Worm (Caenorhabditis elegans) whole organism, mixed stage, embryonic: ENCODE results near the gene pqn-76.

ENCODE experiments used
- ces-1 ChIP-seq: fragments of 150-350 bp; optimal IDR thresholded peaks from 2 replicates; lab custom pipeline; 2014; ENCODE audit warnings: missing biosample characterization, missing genetic modification reagents, missing genetic modification characterization
- elt-1 ChIP-seq: sonication (generic microtip); optimal IDR thresholded peaks from 2 replicates; lab custom pipeline; 2017; ENCODE audit warnings: missing genetic modification characterization, mild to moderate bottlenecking, missing compliant biosample characterization, antibody characterized with exemption, moderate library complexity, borderline replicate concordance; ENCODE audit not compliant: insufficient read depth
- elt-3 ChIP-seq: fragments of 150-350 bp; optimal IDR thresholded peaks from 2 replicates; lab custom pipeline; 2014; ENCODE audit warnings: missing biosample characterization, missing genetic modification characterization
- mep-1 ChIP-seq: fragments of 150-350 bp; optimal IDR thresholded peaks from 2 replicates; lab custom pipeline; 2017; ENCODE audit warnings: missing biosample characterization, missing genetic modification reagents, missing genetic modification characterization, inconsistent platforms
- ztf-11 ChIP-seq: fragments of 150-350 bp; optimal IDR thresholded peaks from 2 replicates; lab custom pipeline; 2014; ENCODE audit warnings: missing biosample characterization, missing genetic modification characterization

- TF ChIP-seq elt-1 (tag; lab: Kevin White, UChicago): no peak
- no peak for TF ChIP-seq ces-1 (GFP tag; lab: Kevin White, UChicago)
- no peak for TF ChIP-seq elt-3 (tag; lab: Kevin White, UChicago)
- no peak for TF ChIP-seq mep-1
- no peak for TF ChIP-seq ztf-11 (tag; lab: Kevin White, UChicago)
Observed at ce11 chrIV:15616971-15617370, 38.1 kb downstream of the pqn-76 start, which contains the start of gene Y105C5A.8.
